Worm (Caenorhabditis elegans): Measurements from ENCODE around the gene pals-33.

- TF ChIP-seq ham-2 (GFP tag; optimal IDR thresholded peaks at IDR 0.05) (no peak), hlh-1 (tag; optimal IDR thresholded peaks at IDR 0.05) (no peak), unc-39 (tag; optimal IDR thresholded peaks at IDR 0.05) (no peak), pha-4 (tag; optimal IDR thresholded peaks at IDR 0.05) (no peak), unc-62 (GFP tag; optimal IDR thresholded peaks at IDR 0.05) (no peak), blmp-1 (tag; optimal IDR thresholded peaks at IDR 0.05) (no peak), nhr-2 (tag; optimal IDR thresholded peaks at IDR 0.05) (no peak)
These were observed at the start of gene pals-33 for ce11 chrV:3673080-3673479.

All from whole organism, mixed stage, embryonic.